Fruit fly (Drosophila melanogaster): ENCODE measurements around the gene Fbxl7.
"Not testable (repeated sequence)": the region's sequence is repeated elsewhere in the genome, so short reads cannot be mapped to it uniquely, and the experiment has no call there.

Fbxl7 gene

DNA sequence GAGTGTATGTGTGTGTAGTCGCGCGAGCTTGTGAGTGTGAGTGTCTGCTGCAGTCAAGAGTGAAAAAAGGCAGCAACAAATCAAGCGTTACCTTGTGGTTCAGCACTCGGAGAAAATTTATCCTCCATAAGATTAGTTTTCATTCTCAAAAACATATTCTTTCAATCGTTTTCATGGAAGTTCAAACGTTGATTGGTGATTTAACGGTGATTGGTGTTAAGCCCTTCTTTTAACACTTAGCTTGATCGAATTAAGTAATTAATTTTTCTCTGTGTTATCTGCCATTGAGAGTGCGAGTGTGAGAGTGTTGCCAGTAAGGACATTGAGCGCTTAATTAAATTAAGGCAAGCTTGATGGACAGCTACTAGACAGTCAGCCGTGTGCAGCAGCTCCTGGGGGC lies 21.0 kb upstream of the Fbxl7 start:
- peak; percentile 42 for TF ChIP-seq Snoo (tag; optimal IDR thresholded peaks at IDR 0.05)
- peak; percentile 69 for TF ChIP-seq fd96Ca (GFP tag; IDR thresholded peaks at IDR 0.05)
- no peak for TF ChIP-seq EcR (GFP tag; optimal IDR thresholded peaks at IDR 0.05)
- TF ChIP-seq Pif1A (GFP tag; optimal IDR thresholded peaks at IDR 0.05) = peak; percentile 70
- peak; percentile 62 for TF ChIP-seq CG8301 (tag; optimal IDR thresholded peaks at IDR 0.05)
- TF ChIP-seq CG4496 (GFP tag; IDR thresholded peaks at IDR 0.05) = peak; percentile 61; the same call in 1 of the 3 replicates
- peak; percentile 57; the same call in 1 of the 2 replicates for TF ChIP-seq CG12605 (GFP tag; IDR thresholded peaks at IDR 0.05)
- no peak for TF ChIP-seq CG13204 (GFP tag; optimal IDR thresholded peaks at IDR 0.05)
- TF ChIP-seq CG34367 (tag; optimal IDR thresholded peaks at IDR 0.05) = peak; percentile 74
- peak; percentile 63 for TF ChIP-seq CG14655 (GFP tag; optimal IDR thresholded peaks at IDR 0.05)
- TF ChIP-seq CG8159 (tag; optimal IDR thresholded peaks at IDR 0.05) = peak; percentile 77
- peak; percentile 51; the same call in 1 of the 2 replicates for TF ChIP-seq Ets98B (GFP tag; IDR thresholded peaks at IDR 0.05)
- TF ChIP-seq CG17806 (tag; optimal IDR thresholded peaks at IDR 0.05) = peak; percentile 73
- peak; percentile 77 for TF ChIP-seq CG9948 (tag; optimal IDR thresholded peaks at IDR 0.05)
- no peak for TF ChIP-seq CG10348 (GFP tag; IDR thresholded peaks at IDR 0.05)
- no peak for TF ChIP-seq D1 (tag; optimal IDR thresholded peaks at IDR 0.05)
- TF ChIP-seq Pif1B (GFP tag; optimal IDR thresholded peaks at IDR 0.05) = peak; percentile 64
- no peak for TF ChIP-seq rn (GFP tag; IDR thresholded peaks at IDR 0.05)
- TF ChIP-seq CG32121 (GFP tag; IDR thresholded peaks at IDR 0.05) = no peak
- peak; percentile 78 for TF ChIP-seq CG15710 (tag; optimal IDR thresholded peaks at IDR 0.05)
- peak; percentile 54 for TF ChIP-seq gl (tag; optimal IDR thresholded peaks at IDR 0.05)

DNA sequence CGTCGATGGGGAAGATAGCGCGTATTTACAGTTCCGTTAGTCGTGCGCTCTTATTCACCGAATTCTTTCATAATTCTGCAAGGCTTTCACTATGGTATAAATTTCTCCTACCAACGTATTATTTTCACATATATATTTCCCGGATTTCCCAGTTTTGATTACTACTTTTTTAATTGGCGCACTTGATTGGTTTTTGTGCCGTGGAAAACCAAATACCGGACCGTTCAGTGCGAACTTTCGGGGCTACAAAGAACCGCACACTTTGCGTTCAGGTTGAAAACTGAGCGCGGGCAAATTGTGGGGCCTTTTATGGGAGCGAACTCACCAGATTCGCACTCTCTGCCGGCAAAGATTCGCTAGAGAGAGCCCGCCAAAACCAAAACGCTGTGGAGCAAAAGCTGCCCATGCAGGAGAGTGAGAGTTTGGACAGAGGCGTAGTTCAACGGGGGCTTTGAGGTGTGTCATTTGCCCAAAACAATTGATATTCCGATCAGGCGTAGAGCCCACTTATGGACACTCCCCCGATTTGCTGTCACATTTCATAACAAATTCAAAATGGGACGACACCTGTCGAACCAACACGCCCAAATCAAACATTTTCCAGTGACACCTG lies 19.5 kb upstream of the Fbxl7 start:
- TF ChIP-seq fd96Ca (GFP tag; IDR thresholded peaks at IDR 0.05) (peak; percentile 95), CG12605 (GFP tag; IDR thresholded peaks at IDR 0.05) (peak; percentile 89), CG32121 (GFP tag; IDR thresholded peaks at IDR 0.05) (peak; percentile 86), rn (GFP tag; IDR thresholded peaks at IDR 0.05) (0 out of 2 replicates have a peak, but pooled peaks have one; percentile 36), Ets98B (GFP tag; IDR thresholded peaks at IDR 0.05) (peak; percentile 92), CG4496 (GFP tag; IDR thresholded peaks at IDR 0.05) (peak; percentile 91), CG10348 (GFP tag; IDR thresholded peaks at IDR 0.05) (peak; percentile 62; the same call in 1 of the 2 replicates)

DNA sequence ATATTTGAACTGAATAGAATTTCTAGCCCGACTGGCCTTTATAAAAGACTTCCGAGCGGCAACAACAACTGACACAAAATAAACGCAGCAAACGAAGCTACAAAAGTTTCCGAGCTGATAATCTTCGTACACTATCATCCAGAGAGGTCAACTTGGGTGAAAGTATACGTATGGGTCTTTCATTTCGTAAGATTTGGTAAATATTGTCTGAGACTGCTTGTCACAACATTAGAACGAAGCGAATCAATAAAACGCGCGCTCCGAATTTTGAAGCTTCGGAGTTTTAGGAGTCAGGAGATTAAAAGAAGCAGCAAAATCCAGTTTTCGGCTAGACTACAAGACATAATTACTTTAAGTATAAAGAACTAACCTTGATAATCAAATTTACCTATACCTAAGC lies 16.2 kb upstream of the Fbxl7 start, which contains the start of gene glob1:
glob1 (minus strand) TSS at position 101 of the 400 bp plus-strand sequence.
- not testable (repeated sequence) for TF ChIP-seq Snoo (tag; optimal IDR thresholded peaks at IDR 0.05); CG34367 (tag; optimal IDR thresholded peaks at IDR 0.05); CG12605 (GFP tag; IDR thresholded peaks at IDR 0.05)

DNA sequence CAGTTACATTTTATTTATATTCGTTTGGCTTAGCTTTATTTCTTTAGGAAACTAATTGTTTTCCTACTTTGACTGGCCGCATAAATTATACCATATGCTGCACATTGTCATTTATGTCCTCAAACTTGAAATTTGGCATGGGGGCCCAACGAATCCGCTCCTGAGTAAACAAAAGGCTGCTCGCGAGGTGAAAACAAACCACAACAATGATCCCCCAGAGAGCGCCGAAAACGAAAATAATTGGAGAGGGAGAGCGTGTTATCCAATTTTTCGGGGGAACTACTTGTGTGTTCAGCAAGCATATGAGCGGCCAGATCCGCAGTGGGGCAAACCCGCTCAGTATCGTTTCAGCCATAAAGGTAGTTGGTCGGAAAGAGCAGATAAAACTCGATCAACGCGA lies 12.6 kb upstream of the Fbxl7 start, which contains the start of gene EndoU:
EndoU (plus strand) TSS at position 301 of the 400 bp plus-strand sequence.
- TF ChIP-seq CG15710 (tag; optimal IDR thresholded peaks at IDR 0.05); CG12605 (GFP tag; IDR thresholded peaks at IDR 0.05); CG14655 (GFP tag; optimal IDR thresholded peaks at IDR 0.05): not testable (repeated sequence)

DNA sequence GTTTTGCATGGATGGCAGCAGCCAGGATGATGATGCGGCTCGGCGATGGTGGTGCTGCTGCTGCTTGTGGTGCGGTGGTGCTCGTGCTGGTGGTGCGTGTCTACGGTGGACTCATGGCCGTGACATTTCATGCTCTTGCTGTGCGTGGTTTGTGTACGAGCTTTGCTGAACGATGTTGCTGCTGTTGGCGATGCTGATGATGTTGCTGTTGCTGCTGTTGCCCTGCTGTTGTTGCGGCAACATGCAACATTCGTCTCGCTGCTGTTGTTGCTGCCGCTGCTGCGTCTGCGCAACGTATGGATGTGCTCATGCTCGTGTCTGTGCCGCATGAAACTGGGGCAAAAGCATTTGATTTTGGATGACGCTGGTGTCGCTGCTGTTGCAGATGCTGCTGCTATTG lies 7.5 kb upstream of the Fbxl7 start:
- TF ChIP-seq EcR (GFP tag; optimal IDR thresholded peaks at IDR 0.05) = no peak
- TF ChIP-seq rn (GFP tag; IDR thresholded peaks at IDR 0.05) = no peak
- no peak for TF ChIP-seq CG12605 (GFP tag; IDR thresholded peaks at IDR 0.05)
- no peak for TF ChIP-seq Pif1B (GFP tag; optimal IDR thresholded peaks at IDR 0.05)
- no peak for TF ChIP-seq CG8159 (tag; optimal IDR thresholded peaks at IDR 0.05)
- no peak for TF ChIP-seq CG10348 (GFP tag; IDR thresholded peaks at IDR 0.05)
- no peak for TF ChIP-seq CG15710 (tag; optimal IDR thresholded peaks at IDR 0.05)
- TF ChIP-seq CG4496 (GFP tag; IDR thresholded peaks at IDR 0.05) = no peak
- TF ChIP-seq CG17806 (tag; optimal IDR thresholded peaks at IDR 0.05) = no peak
- TF ChIP-seq CG9948 (tag; optimal IDR thresholded peaks at IDR 0.05) = no peak
- no peak for TF ChIP-seq CG32121 (GFP tag; IDR thresholded peaks at IDR 0.05)
- TF ChIP-seq Ets98B (GFP tag; IDR thresholded peaks at IDR 0.05) = no peak
- no peak for TF ChIP-seq Pif1A (GFP tag; optimal IDR thresholded peaks at IDR 0.05)
- no peak for TF ChIP-seq D1 (tag; optimal IDR thresholded peaks at IDR 0.05)
- no peak for TF ChIP-seq Snoo (tag; optimal IDR thresholded peaks at IDR 0.05)
- no peak for TF ChIP-seq CG8301 (tag; optimal IDR thresholded peaks at IDR 0.05)
- TF ChIP-seq gl (tag; optimal IDR thresholded peaks at IDR 0.05) = no peak
- TF ChIP-seq fd96Ca (GFP tag; IDR thresholded peaks at IDR 0.05) = no peak

DNA sequence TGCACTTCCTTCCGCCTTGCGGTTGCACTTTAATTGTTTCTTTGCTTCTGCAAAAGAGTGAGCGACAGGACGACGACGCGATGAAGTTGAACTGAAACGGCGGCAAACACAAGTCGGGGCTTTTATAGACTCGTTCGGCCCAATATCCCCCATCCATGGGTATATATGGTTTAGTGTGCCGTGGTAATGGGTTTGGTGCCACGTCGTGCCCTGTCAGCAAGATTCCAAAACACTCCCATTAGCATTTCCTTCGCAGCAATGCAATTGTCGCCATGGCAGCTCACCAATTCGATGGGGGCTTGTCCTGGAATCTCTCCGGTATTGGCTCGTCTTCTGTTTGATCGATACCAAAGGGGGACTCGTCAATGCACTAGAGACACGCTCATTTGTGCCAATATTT lies 2.8 kb upstream of the Fbxl7 start, which contains the start of gene CG45105:
CG45105 (minus strand) TSS at position 101 of the 400 bp plus-strand sequence.
- no peak for TF ChIP-seq CG17806 (tag; optimal IDR thresholded peaks at IDR 0.05)
- no peak for TF ChIP-seq Pif1B (GFP tag; optimal IDR thresholded peaks at IDR 0.05)
- TF ChIP-seq Ets98B (GFP tag; IDR thresholded peaks at IDR 0.05) = no peak
- TF ChIP-seq CG8301 (tag; optimal IDR thresholded peaks at IDR 0.05) = no peak
- no peak for TF ChIP-seq CG14655 (GFP tag; optimal IDR thresholded peaks at IDR 0.05)
- TF ChIP-seq Snoo (tag; optimal IDR thresholded peaks at IDR 0.05) = no peak
- TF ChIP-seq CG15710 (tag; optimal IDR thresholded peaks at IDR 0.05) = no peak
- no peak for TF ChIP-seq EcR (GFP tag; optimal IDR thresholded peaks at IDR 0.05)
- no peak for TF ChIP-seq CG9948 (tag; optimal IDR thresholded peaks at IDR 0.05)
- TF ChIP-seq CG13204 (GFP tag; optimal IDR thresholded peaks at IDR 0.05) = no peak

All from whole organism, pupa.